Fruit fly (Drosophila melanogaster) whole organism, embryonic: ENCODE measurements around the gene CG5793.

Experiments used
- Aef1 ChIP-seq: fragments of 200-800 bp; sonication (Bioruptor generic); IDR thresholded peaks from 3 replicates; pipeline ENCODE4 v1.3.6; 2022; ENCODE audit warnings: missing biosample characterization, missing genetic modification characterization
- Asciz ChIP-seq: fragments of 200-800 bp; sonication (Bioruptor generic); optimal IDR thresholded peaks from 2 replicates; lab custom pipeline; 2017; ENCODE audit warnings: missing biosample characterization, mild to moderate bottlenecking, missing genetic modification characterization, missing genetic modification reagents
- Bdp1 ChIP-seq: fragments of 200-800 bp; sonication (Bioruptor generic); optimal IDR thresholded peaks from 3 replicates; lab custom pipeline; 2016; ENCODE audit warnings: missing biosample characterization, missing genetic modification characterization
- BtbVII ChIP-seq: fragments of 200-800 bp; sonication (Bioruptor generic); optimal IDR thresholded peaks from 3 replicates; lab custom pipeline; 2017; ENCODE audit warnings: missing biosample characterization, mild to moderate bottlenecking, missing genetic modification characterization
- CG10147 ChIP-seq: fragments of 200-800 bp; sonication (Bioruptor generic); optimal IDR thresholded peaks from 2 replicates; lab custom pipeline; 2019; ENCODE audit warnings: missing biosample characterization, mild to moderate bottlenecking, missing genetic modification characterization, moderate library complexity
- CG10654 ChIP-seq: fragments of 200-800 bp; sonication (Bioruptor generic); optimal IDR thresholded peaks from 2 replicates; lab custom pipeline; 2016; ENCODE audit warnings: missing biosample characterization, missing genetic modification characterization
- CG10959 ChIP-seq: fragments of 200-800 bp; sonication (Bioruptor generic); IDR thresholded peaks from 2 replicates; pipeline ENCODE4 v1.3.6; 2022; ENCODE audit warnings: missing biosample characterization, missing genetic modification characterization
- CG11085 ChIP-seq: fragments of 200-800 bp; sonication (Bioruptor generic); IDR thresholded peaks from 2 replicates; pipeline ENCODE4 v1.3.6; 2022; ENCODE audit warnings: missing biosample characterization, missing genetic modification characterization
- CG11456 ChIP-seq: fragments of 200-800 bp; sonication (Bioruptor generic); IDR thresholded peaks from 3 replicates; pipeline ENCODE4 v1.3.6; 2022; ENCODE audit warnings: missing biosample characterization, missing genetic modification characterization
- CG13894 ChIP-seq: fragments of 200-800 bp; sonication (Bioruptor generic); optimal IDR thresholded peaks from 3 replicates; lab custom pipeline; 2018; ENCODE audit warnings: missing biosample characterization, mild to moderate bottlenecking, missing genetic modification characterization, moderate library complexity
- CG1792 ChIP-seq: fragments of 200-800 bp; sonication (Bioruptor generic); optimal IDR thresholded peaks from 2 replicates; lab custom pipeline; 2016; ENCODE audit warnings: missing biosample characterization, missing genetic modification characterization
- CG18764 ChIP-seq: fragments of 200-800 bp; sonication (Bioruptor generic); optimal IDR thresholded peaks from 3 replicates; lab custom pipeline; 2016; ENCODE audit warnings: missing biosample characterization, missing genetic modification characterization
- CG34422 ChIP-seq: fragments of 200-800 bp; sonication (Bioruptor generic); IDR thresholded peaks from 3 replicates; pipeline ENCODE4 v1.3.6; 2022; ENCODE audit warnings: missing biosample characterization, missing genetic modification characterization
- CG5180 ChIP-seq: fragments of 200-800 bp; sonication (Bioruptor generic); optimal IDR thresholded peaks from 3 replicates; lab custom pipeline; 2017; ENCODE audit warnings: missing biosample characterization, missing genetic modification characterization, mild to moderate bottlenecking, moderate library complexity, missing genetic modification reagents
- CG6175 ChIP-seq: fragments of 200-800 bp; sonication (Bioruptor generic); IDR thresholded peaks from 3 replicates; pipeline ENCODE4 v1.3.6; 2022; ENCODE audit warnings: missing biosample characterization, missing genetic modification characterization
- CG6654 ChIP-seq: fragments of 200-800 bp; sonication (Bioruptor generic); optimal IDR thresholded peaks from 2 replicates; lab custom pipeline; 2017; ENCODE audit warnings: missing biosample characterization, mild to moderate bottlenecking, missing genetic modification characterization
- CG7271 ChIP-seq: fragments of 200-800 bp; sonication (Bioruptor generic); optimal IDR thresholded peaks from 2 replicates; lab custom pipeline; 2018; ENCODE audit warnings: missing biosample characterization, mild to moderate bottlenecking, missing genetic modification characterization, moderate library complexity
- CG7372 ChIP-seq: fragments of 200-800 bp; sonication (Bioruptor generic); IDR thresholded peaks from 2 replicates; pipeline ENCODE4 v1.3.6; 2022; ENCODE audit warnings: missing biosample characterization, missing genetic modification characterization
- CG7556 ChIP-seq: fragments of 200-800 bp; sonication (Bioruptor generic); optimal IDR thresholded peaks from 2 replicates; lab custom pipeline; 2017; ENCODE audit warnings: missing biosample characterization, mild to moderate bottlenecking, missing genetic modification characterization
- CG9727 ChIP-seq: fragments of 200-800 bp; sonication (Bioruptor generic); optimal IDR thresholded peaks from 3 replicates; lab custom pipeline; 2017; ENCODE audit warnings: missing biosample characterization, mild to moderate bottlenecking, missing genetic modification characterization
- Deaf1 ChIP-seq: fragments of 200-800 bp; optimal IDR thresholded peaks from 3 replicates; lab custom pipeline; 2019; ENCODE audit warnings: missing biosample characterization, mild to moderate bottlenecking, missing genetic modification characterization, moderate library complexity
- Hr3 ChIP-seq: fragments of 200-800 bp; sonication (Bioruptor generic); optimal IDR thresholded peaks from 3 replicates; lab custom pipeline; 2016; ENCODE audit warnings: missing biosample characterization, missing genetic modification characterization
- Mes4 ChIP-seq: fragments of 200-800 bp; sonication (Bioruptor generic); optimal IDR thresholded peaks from 2 replicates; lab custom pipeline; 2016; ENCODE audit warnings: missing biosample characterization, missing genetic modification characterization
- NC2β ChIP-seq: fragments of 200-800 bp; sonication (Bioruptor generic); optimal IDR thresholded peaks from 2 replicates; lab custom pipeline; 2016; ENCODE audit warnings: missing biosample characterization, missing genetic modification characterization
- Pdp1 ChIP-seq, 2 experiments: fragments of 200-800 bp; sonication (Bioruptor generic); optimal IDR thresholded peaks; 3 replicates each; lab custom pipeline; 2016; ENCODE audit warnings: missing biosample characterization in 2 of 2, missing genetic modification characterization in 2 of 2, mild to moderate bottlenecking in 1 of 2, moderate library complexity in 1 of 2
- Ravus ChIP-seq: fragments of 200-800 bp; sonication (Bioruptor generic); IDR thresholded peaks from 2 replicates; pipeline ENCODE4 v1.3.6; 2022; ENCODE audit warnings: missing biosample characterization, missing genetic modification characterization
- Sin3A ChIP-seq: fragments of >200 bp; optimal IDR thresholded peaks from 2 replicates; lab custom pipeline; 2018
- Ssrp ChIP-seq: fragments of 200-800 bp; sonication (Bioruptor generic); optimal IDR thresholded peaks from 2 replicates; lab custom pipeline; 2018; ENCODE audit warnings: missing biosample characterization, mild to moderate bottlenecking, missing genetic modification characterization, moderate library complexity
- TFAM ChIP-seq: fragments of 200-800 bp; sonication (Bioruptor generic); optimal IDR thresholded peaks from 2 replicates; lab custom pipeline; 2017; ENCODE audit warnings: missing biosample characterization, missing genetic modification characterization, inconsistent platforms
- Xrp1 ChIP-seq: fragments of 200-800 bp; sonication (Bioruptor generic); IDR thresholded peaks from 2 replicates; pipeline ENCODE4 v1.3.6; 2022; ENCODE audit warnings: missing biosample characterization, missing genetic modification characterization
- ara ChIP-seq: fragments of 200-800 bp; sonication (Bioruptor generic); IDR thresholded peaks from 2 replicates; pipeline ENCODE4 v1.3.6; 2022; ENCODE audit warnings: missing biosample characterization, missing genetic modification characterization
- bcd ChIP-seq: fragments of 200-800 bp; sonication (Bioruptor generic); optimal IDR thresholded peaks from 2 replicates; lab custom pipeline; 2017; ENCODE audit warnings: missing biosample characterization, mild to moderate bottlenecking, missing genetic modification characterization
- ci ChIP-seq: fragments of 200-800 bp; sonication (Bioruptor generic); IDR thresholded peaks from 3 replicates; pipeline ENCODE4 v1.3.6; 2022; ENCODE audit warnings: missing biosample characterization, missing genetic modification characterization
- en ChIP-seq: fragments of 200-800 bp; sonication (Bioruptor generic); optimal IDR thresholded peaks from 2 replicates; lab custom pipeline; 2016; ENCODE audit warnings: missing biosample characterization, missing genetic modification characterization
- fd102C ChIP-seq: fragments of 200-800 bp; sonication (Bioruptor generic); optimal IDR thresholded peaks from 2 replicates; lab custom pipeline; 2018; ENCODE audit warnings: missing biosample characterization, mild to moderate bottlenecking, missing genetic modification characterization, moderate library complexity
- gem ChIP-seq: fragments of 200-800 bp; sonication (Bioruptor generic); optimal IDR thresholded peaks from 2 replicates; lab custom pipeline; 2019; ENCODE audit warnings: missing biosample characterization, mild to moderate bottlenecking, missing genetic modification characterization, moderate library complexity
- gt ChIP-seq: fragments of 200-800 bp; sonication (Bioruptor generic); IDR thresholded peaks from 2 replicates; pipeline ENCODE4 v1.3.6; 2022; ENCODE audit warnings: missing biosample characterization, missing genetic modification characterization
- hth ChIP-seq: fragments of >200 bp; optimal IDR thresholded peaks from 2 replicates; lab custom pipeline; 2017; ENCODE audit warnings: inconsistent platforms
- jumu ChIP-seq: fragments of 200-800 bp; sonication (Bioruptor generic); optimal IDR thresholded peaks from 3 replicates; lab custom pipeline; 2016; ENCODE audit warnings: missing biosample characterization, missing genetic modification characterization
- lab ChIP-seq: fragments of 200-800 bp; sonication (Bioruptor generic); optimal IDR thresholded peaks from 3 replicates; lab custom pipeline; 2017; ENCODE audit warnings: missing biosample characterization, missing genetic modification characterization, mild to moderate bottlenecking, moderate library complexity, missing genetic modification reagents
- lov ChIP-seq, 2 experiments: fragments of 200-800 bp in 1 of 2; fragments of >200 bp in 1 of 2; sonication (Bioruptor generic) in 1 of 2; IDR thresholded peaks in 1 of 2; optimal IDR thresholded peaks in 1 of 2; 2 replicates in 1 of 2; 3 replicates in 1 of 2; pipeline versions ENCODE4 v1.3.6 to Lab custom; 2017 to 2022; ENCODE audit warnings: missing biosample characterization in 1 of 2, missing genetic modification characterization in 1 of 2
- luna ChIP-seq: fragments of 200-800 bp; sonication (Bioruptor generic); optimal IDR thresholded peaks from 2 replicates; lab custom pipeline; 2016; ENCODE audit warnings: missing biosample characterization, missing genetic modification characterization
- odd ChIP-seq: fragments of 200-800 bp; sonication (Bioruptor generic); optimal IDR thresholded peaks from 2 replicates; lab custom pipeline; 2017; ENCODE audit warnings: missing biosample characterization, mild to moderate bottlenecking, missing genetic modification characterization
- schlank ChIP-seq: fragments of 200-800 bp; sonication (Bioruptor generic); optimal IDR thresholded peaks from 2 replicates; lab custom pipeline; 2018; ENCODE audit warnings: missing biosample characterization, mild to moderate bottlenecking, missing genetic modification characterization
- shn ChIP-seq: fragments of 200-800 bp; sonication (Bioruptor generic); optimal IDR thresholded peaks from 3 replicates; lab custom pipeline; 2016; ENCODE audit warnings: missing biosample characterization, missing genetic modification characterization
- sna ChIP-seq: fragments of 200-800 bp; sonication (Bioruptor generic); IDR thresholded peaks from 2 replicates; pipeline ENCODE4 v1.3.6; 2022; ENCODE audit warnings: missing biosample characterization, missing genetic modification characterization; ENCODE audit not compliant: partially characterized antibody
- sr ChIP-seq: fragments of 200-800 bp; sonication (Bioruptor generic); IDR thresholded peaks from 3 replicates; pipeline ENCODE4 v1.3.6; 2022; ENCODE audit warnings: missing biosample characterization, missing genetic modification characterization
- stwl ChIP-seq: fragments of 200-800 bp; sonication (Bioruptor generic); optimal IDR thresholded peaks from 3 replicates; lab custom pipeline; 2018; ENCODE audit warnings: missing biosample characterization, mild to moderate bottlenecking, missing genetic modification characterization, moderate library complexity
- tio ChIP-seq: fragments of 200-800 bp; sonication (Bioruptor generic); optimal IDR thresholded peaks from 2 replicates; lab custom pipeline; 2017; ENCODE audit warnings: missing biosample characterization, missing genetic modification characterization, inconsistent platforms
- trh ChIP-seq: fragments of 200-800 bp; sonication (Bioruptor generic); optimal IDR thresholded peaks from 2 replicates; lab custom pipeline; 2016; ENCODE audit warnings: missing biosample characterization, missing genetic modification characterization
- vnd ChIP-seq: fragments of 200-800 bp; sonication (Bioruptor generic); IDR thresholded peaks from 3 replicates; pipeline ENCODE4 v1.3.6; 2022; ENCODE audit warnings: missing biosample characterization, missing genetic modification characterization; ENCODE audit not compliant: partially characterized antibody
- wek ChIP-seq: fragments of 200-800 bp; sonication (Bioruptor generic); optimal IDR thresholded peaks from 3 replicates; lab custom pipeline; 2018; ENCODE audit warnings: missing biosample characterization, mild to moderate bottlenecking, missing genetic modification characterization, moderate library complexity

CG5793 gene

DNA sequence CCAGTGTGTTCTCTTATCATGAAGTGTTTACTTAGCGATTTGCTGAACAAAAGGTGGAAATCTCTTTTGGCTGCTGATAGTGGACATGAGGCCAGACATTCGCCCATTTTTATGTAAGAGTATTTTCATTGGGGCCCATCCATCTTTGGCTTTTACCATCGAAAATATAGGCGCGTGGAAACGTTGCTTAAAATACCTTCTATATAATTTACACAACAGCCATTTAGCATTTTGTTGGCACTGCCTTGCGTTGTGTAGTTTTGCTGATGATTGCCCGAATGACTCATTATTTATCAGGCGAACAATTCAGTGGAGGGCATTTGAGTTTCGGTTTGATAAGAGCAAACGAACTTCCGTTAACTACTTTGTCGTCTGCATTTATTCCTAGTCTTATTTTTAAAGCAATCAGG is 34.3 kb downstream of the CG5793 start (continued):
- TF ChIP-seq BtbVII (no peak), stwl (tag; lab: Kevin White, UChicago) (no peak), CG1792 (GFP tag; lab: Kevin White, UChicago) (peak; percentile 25), NC2β (GFP tag; lab: Kevin White, UChicago) (no peak), Asciz (GFP tag; lab: Kevin White, UChicago) (no peak), Aef1 (GFP tag; lab: Robert Waterston, UW) (peak; percentile 32; the same call in 2 of the 3 replicates), CG7271 (tag; lab: Kevin White, UChicago) (no peak), CG11456 (no peak), CG10147 (GFP tag; lab: Kevin White, UChicago) (peak; percentile 8), odd (GFP tag; lab: Kevin White, UChicago) (no peak), CG18764 (GFP tag; lab: Kevin White, UChicago) (no peak), gem (tag; lab: Kevin White, UChicago) (peak; percentile 57), trh (no peak), CG6175 (GFP tag; lab: Robert Waterston, UW) (0 out of 3 replicates have a peak, but pooled peaks have one; percentile 41), en (no peak), sna (GFP tag; lab: Robert Waterston, UW) (no peak), CG10654 (GFP tag; lab: Kevin White, UChicago) (no peak), Ssrp (tag; lab: Kevin White, UChicago) (no peak), CG11085 (GFP tag; lab: Robert Waterston, UW) (no peak), Xrp1 (GFP tag; lab: Robert Waterston, UW) (no peak), wek (GFP tag; lab: Kevin White, UChicago) (no peak), TFAM (no peak), hth (no peak), CG6654 (GFP tag; lab: Kevin White, UChicago) (no peak), Sin3A (lab: Kevin White, UChicago) (no peak), CG10959 (GFP tag; lab: Robert Waterston, UW) (no peak), Deaf1 (peak; percentile 17), schlank (no peak), ci (no peak), CG5180 (no peak), CG34422 (GFP tag; lab: Robert Waterston, UW) (no peak), Pdp1 (GFP tag; optimal IDR thresholded peaks at IDR 0.05; lab: Kevin White, UChicago) (peak in 1 of 2 experiments; percentile 85), CG7372 (GFP tag; lab: Robert Waterston, UW) (no peak), Mes4 (peak; percentile 22), ara (no peak), CG7556 (GFP tag; lab: Kevin White, UChicago) (peak; percentile 10), sr (GFP tag; lab: Robert Waterston, UW) (no peak), Bdp1 (GFP tag; lab: Kevin White, UChicago) (peak; percentile 1), fd102C (no peak), shn (GFP tag; lab: Kevin White, UChicago) (peak; percentile 11), bcd (GFP tag; lab: Kevin White, UChicago) (peak; percentile 15), tio (no peak), CG13894 (tag; lab: Kevin White, UChicago) (no peak), luna (GFP tag; lab: Kevin White, UChicago) (peak; percentile 9), lov (optimal IDR thresholded peaks at IDR 0.05; lab: Kevin White, UChicago) (no peak), lov (GFP tag; IDR thresholded peaks at IDR 0.05; lab: Robert Waterston, UW) (no peak), jumu (GFP tag; lab: Kevin White, UChicago) (no peak), CG9727 (GFP tag; lab: Kevin White, UChicago) (no peak), vnd (GFP tag; lab: Robert Waterston, UW) (no peak), gt (GFP tag; lab: Robert Waterston, UW) (no peak), Hr3 (GFP tag; lab: Kevin White, UChicago) (no peak), Ravus (GFP tag; lab: Robert Waterston, UW) (no peak), lab (GFP tag; lab: Kevin White, UChicago) (peak; percentile 51)
